Fruit fly (Drosophila melanogaster) whole organism, embryonic: ENCODE data around the gene Pgant8.
A peak's percentile ranks its signal among the peaks of the same experiment; 100 is the strongest.

Source experiments
- Blimp-1 ChIP-seq: fragments of 200-800 bp; sonication (Bioruptor generic); optimal IDR thresholded peaks from 3 replicates; lab custom pipeline; 2018; ENCODE audit warnings: missing biosample characterization, missing genetic modification characterization, mild to moderate bottlenecking, moderate library complexity, missing genetic modification reagents
- C15 ChIP-seq: fragments of 200-800 bp; sonication (Bioruptor generic); IDR thresholded peaks from 3 replicates; pipeline ENCODE4 v1.3.6; 2022; ENCODE audit warnings: missing biosample characterization, missing genetic modification characterization
- CG10274 ChIP-seq: fragments of 200-800 bp; sonication (Bioruptor generic); optimal IDR thresholded peaks from 3 replicates; lab custom pipeline; 2017; ENCODE audit warnings: missing biosample characterization, mild to moderate bottlenecking, missing genetic modification characterization
- CG10565 ChIP-seq: fragments of 200-800 bp; sonication (Bioruptor generic); optimal IDR thresholded peaks from 3 replicates; lab custom pipeline; 2016; ENCODE audit warnings: missing biosample characterization, mild to moderate bottlenecking, missing genetic modification characterization
- CG11504 ChIP-seq: fragments of 200-800 bp; sonication (Bioruptor generic); optimal IDR thresholded peaks from 3 replicates; lab custom pipeline; 2019; ENCODE audit warnings: missing biosample characterization, mild to moderate bottlenecking, missing genetic modification characterization, moderate library complexity
- CG12659 ChIP-seq: fragments of 200-800 bp; sonication (Bioruptor generic); optimal IDR thresholded peaks from 3 replicates; lab custom pipeline; 2017; ENCODE audit warnings: mild to moderate bottlenecking, missing biosample characterization, missing genetic modification reagents, missing genetic modification characterization
- CG13296 ChIP-seq: fragments of 200-800 bp; sonication (Bioruptor generic); optimal IDR thresholded peaks from 3 replicates; lab custom pipeline; 2018; ENCODE audit warnings: missing biosample characterization, mild to moderate bottlenecking, missing genetic modification characterization
- CG14441 ChIP-seq: fragments of 200-800 bp; sonication (Bioruptor generic); IDR thresholded peaks from 2 replicates; pipeline ENCODE4 v1.3.6; 2022; ENCODE audit warnings: missing biosample characterization, missing genetic modification characterization
- CG1647 ChIP-seq: fragments of 200-800 bp; sonication (Bioruptor generic); optimal IDR thresholded peaks from 3 replicates; lab custom pipeline; 2016; ENCODE audit warnings: missing biosample characterization, missing genetic modification characterization
- CG16863 ChIP-seq: fragments of 200-800 bp; sonication (Bioruptor generic); optimal IDR thresholded peaks from 3 replicates; lab custom pipeline; 2016; ENCODE audit warnings: missing biosample characterization, missing genetic modification characterization
- CG17385 ChIP-seq: fragments of 200-800 bp; sonication (Bioruptor generic); optimal IDR thresholded peaks from 3 replicates; lab custom pipeline; 2018; ENCODE audit warnings: missing biosample characterization, mild to moderate bottlenecking, missing genetic modification characterization
- CG2678 ChIP-seq: fragments of 200-800 bp; sonication (Bioruptor generic); optimal IDR thresholded peaks from 3 replicates; lab custom pipeline; 2019; ENCODE audit warnings: missing biosample characterization, mild to moderate bottlenecking, missing genetic modification characterization, moderate library complexity
- CG2712 ChIP-seq: fragments of 200-800 bp; optimal IDR thresholded peaks from 3 replicates; lab custom pipeline; 2019; ENCODE audit warnings: missing biosample characterization, mild to moderate bottlenecking, missing genetic modification characterization, moderate library complexity
- CG3407 ChIP-seq: fragments of 200-800 bp; sonication (Bioruptor generic); optimal IDR thresholded peaks from 2 replicates; lab custom pipeline; 2018; ENCODE audit warnings: missing biosample characterization, mild to moderate bottlenecking, missing genetic modification characterization
- CG3726 ChIP-seq: fragments of 200-800 bp; sonication (Bioruptor generic); IDR thresholded peaks from 3 replicates; pipeline ENCODE4, ENCODE4 v1.3.6; 2022; ENCODE audit warnings: missing biosample characterization, missing genetic modification characterization
- CG3838 ChIP-seq: fragments of 200-800 bp; sonication (Bioruptor generic); optimal IDR thresholded peaks from 3 replicates; lab custom pipeline; 2016; ENCODE audit warnings: missing biosample characterization, missing genetic modification characterization
- CG3847 ChIP-seq: fragments of 200-800 bp; sonication (Bioruptor generic); IDR thresholded peaks from 2 replicates; pipeline ENCODE4 v1.3.6; 2022; ENCODE audit warnings: missing biosample characterization, missing genetic modification characterization
- CG6272 ChIP-seq: fragments of 200-800 bp; sonication (Bioruptor generic); IDR thresholded peaks from 2 replicates; pipeline ENCODE4 v1.3.6; 2022; ENCODE audit warnings: missing biosample characterization, missing genetic modification characterization
- CG6683 ChIP-seq: fragments of 200-800 bp; sonication (Bioruptor generic); optimal IDR thresholded peaks from 2 replicates; lab custom pipeline; 2017; ENCODE audit warnings: missing biosample characterization, mild to moderate bottlenecking, missing genetic modification characterization, missing genetic modification reagents
- CG7556 ChIP-seq: fragments of 200-800 bp; sonication (Bioruptor generic); optimal IDR thresholded peaks from 2 replicates; lab custom pipeline; 2017; ENCODE audit warnings: missing biosample characterization, mild to moderate bottlenecking, missing genetic modification characterization
- CG8290 ChIP-seq, 3 experiments: fragments of 200-800 bp; sonication (Bioruptor generic); optimal IDR thresholded peaks; 2 replicates each; lab custom pipeline; 2016 to 2019; ENCODE audit warnings: missing biosample characterization in 3 of 3, missing genetic modification characterization in 3 of 3, mild to moderate bottlenecking in 2 of 3, moderate library complexity in 1 of 3
- CG9727 ChIP-seq: fragments of 200-800 bp; sonication (Bioruptor generic); optimal IDR thresholded peaks from 3 replicates; lab custom pipeline; 2017; ENCODE audit warnings: missing biosample characterization, mild to moderate bottlenecking, missing genetic modification characterization
- D19A ChIP-seq: fragments of 200-800 bp; optimal IDR thresholded peaks from 3 replicates; lab custom pipeline; 2019; ENCODE audit warnings: missing biosample characterization, mild to moderate bottlenecking, missing genetic modification characterization, moderate library complexity
- Dip3 ChIP-seq: fragments of 200-800 bp; sonication (Bioruptor generic); optimal IDR thresholded peaks from 3 replicates; lab custom pipeline; 2016; ENCODE audit warnings: missing biosample characterization, missing genetic modification characterization
- Doc3 ChIP-seq: fragments of 200-800 bp; sonication (Bioruptor generic); IDR thresholded peaks from 3 replicates; pipeline ENCODE4 v1.3.6; 2022; ENCODE audit warnings: missing biosample characterization, missing genetic modification characterization; ENCODE audit not compliant: partially characterized antibody
- H2.0 ChIP-seq: fragments of 200-800 bp; sonication (Bioruptor generic); IDR thresholded peaks from 2 replicates; pipeline ENCODE4 v1.3.6; 2022; ENCODE audit warnings: missing biosample characterization, missing genetic modification characterization
- HLHmδ ChIP-seq: fragments of 200-800 bp; sonication (Bioruptor generic); optimal IDR thresholded peaks from 2 replicates; lab custom pipeline; 2018; ENCODE audit warnings: missing biosample characterization, mild to moderate bottlenecking, missing genetic modification characterization, moderate library complexity
- HmgZ ChIP-seq: fragments of 200-800 bp; sonication (Bioruptor generic); optimal IDR thresholded peaks from 2 replicates; lab custom pipeline; 2018; ENCODE audit warnings: missing biosample characterization, mild to moderate bottlenecking, missing genetic modification characterization
- Hr78 ChIP-seq, 2 experiments: fragments of 200-800 bp in 1 of 2; fragments of >200 bp in 1 of 2; sonication (Bioruptor generic) in 1 of 2; optimal IDR thresholded peaks; 2 replicates each; lab custom pipeline; 2017 to 2019; ENCODE audit warnings: missing biosample characterization in 2 of 2, missing genetic modification characterization in 2 of 2, mild to moderate bottlenecking in 1 of 2, moderate library complexity in 1 of 2
- Neu2 ChIP-seq: fragments of 200-800 bp; sonication (Bioruptor generic); optimal IDR thresholded peaks from 3 replicates; lab custom pipeline; 2016; ENCODE audit warnings: missing biosample characterization, missing genetic modification characterization, borderline replicate concordance
- Usf ChIP-seq: fragments of 200-800 bp; sonication (Bioruptor generic); optimal IDR thresholded peaks from 2 replicates; lab custom pipeline; 2017; ENCODE audit warnings: missing genotype, missing biosample characterization, missing genetic modification characterization
- ac ChIP-seq: fragments of 200-800 bp; sonication (Bioruptor generic); optimal IDR thresholded peaks from 3 replicates; lab custom pipeline; 2017; ENCODE audit warnings: missing biosample characterization, mild to moderate bottlenecking, missing genetic modification characterization
- ato ChIP-seq: fragments of 200-800 bp; sonication (Bioruptor generic); IDR thresholded peaks from 2 replicates; pipeline ENCODE4 v1.3.6; 2022; ENCODE audit warnings: missing biosample characterization, missing genetic modification characterization; ENCODE audit not compliant: partially characterized antibody
- dm ChIP-seq: fragments of 200-800 bp; sonication (Bioruptor generic); optimal IDR thresholded peaks from 3 replicates; lab custom pipeline; 2016; ENCODE audit warnings: missing biosample characterization, missing genetic modification characterization
- en ChIP-seq: fragments of 200-800 bp; sonication (Bioruptor generic); optimal IDR thresholded peaks from 2 replicates; lab custom pipeline; 2016; ENCODE audit warnings: missing biosample characterization, missing genetic modification characterization
- exex ChIP-seq: fragments of 200-800 bp; sonication (Bioruptor generic); optimal IDR thresholded peaks from 4 replicates; lab custom pipeline; 2018; ENCODE audit warnings: missing biosample characterization, mild to moderate bottlenecking, missing genetic modification characterization, moderate library complexity
- fd64A ChIP-seq: fragments of 200-800 bp; sonication (Bioruptor generic); optimal IDR thresholded peaks from 3 replicates; lab custom pipeline; 2018; ENCODE audit warnings: missing biosample characterization, mild to moderate bottlenecking, missing genetic modification characterization
- gem ChIP-seq: fragments of 200-800 bp; sonication (Bioruptor generic); optimal IDR thresholded peaks from 2 replicates; lab custom pipeline; 2019; ENCODE audit warnings: missing biosample characterization, mild to moderate bottlenecking, missing genetic modification characterization, moderate library complexity
- h ChIP-seq: fragments of >200 bp; optimal IDR thresholded peaks from 2 replicates; lab custom pipeline; 2017
- hth ChIP-seq: fragments of >200 bp; optimal IDR thresholded peaks from 2 replicates; lab custom pipeline; 2017; ENCODE audit warnings: inconsistent platforms
- ind ChIP-seq: fragments of 200-800 bp; sonication (Bioruptor generic); optimal IDR thresholded peaks from 3 replicates; lab custom pipeline; 2016; ENCODE audit warnings: missing biosample characterization, missing genetic modification characterization
- kay ChIP-seq: fragments of 200-800 bp; sonication (Bioruptor generic); optimal IDR thresholded peaks from 2 replicates; lab custom pipeline; 2016; ENCODE audit warnings: missing biosample characterization, missing genetic modification characterization
- oc ChIP-seq: fragments of 200-800 bp; sonication (Bioruptor generic); optimal IDR thresholded peaks from 2 replicates; lab custom pipeline; 2018; ENCODE audit warnings: missing biosample characterization, mild to moderate bottlenecking, missing genetic modification characterization, moderate library complexity
- otp ChIP-seq: fragments of 200-800 bp; sonication (Bioruptor generic); IDR thresholded peaks from 3 replicates; pipeline ENCODE4, ENCODE4 v1.3.6; 2022; ENCODE audit warnings: missing biosample characterization, missing genetic modification characterization
- phol ChIP-seq: fragments of 200-800 bp; sonication (Bioruptor generic); optimal IDR thresholded peaks from 3 replicates; lab custom pipeline; 2018; ENCODE audit warnings: missing biosample characterization, mild to moderate bottlenecking, missing genetic modification characterization, moderate library complexity
- scrt ChIP-seq: fragments of 200-800 bp; sonication (Bioruptor generic); optimal IDR thresholded peaks from 2 replicates; lab custom pipeline; 2018; ENCODE audit warnings: missing biosample characterization, mild to moderate bottlenecking, missing genetic modification characterization, moderate library complexity
- stc ChIP-seq: fragments of 200-800 bp; sonication (Bioruptor generic); IDR thresholded peaks from 2 replicates; pipeline ENCODE4 v1.3.6; 2022; ENCODE audit warnings: missing biosample characterization, missing genetic modification characterization
- tup ChIP-seq: fragments of 200-800 bp; sonication (Bioruptor generic); optimal IDR thresholded peaks from 2 replicates; lab custom pipeline; 2016; ENCODE audit warnings: missing biosample characterization, mild to moderate bottlenecking, missing genetic modification characterization, moderate library complexity
- vfl ChIP-seq: fragments of 200-800 bp; sonication (Bioruptor generic); optimal IDR thresholded peaks from 2 replicates; lab custom pipeline; 2016; ENCODE audit warnings: missing biosample characterization, missing genetic modification characterization
- zen ChIP-seq: fragments of 200-800 bp; sonication (Bioruptor generic); optimal IDR thresholded peaks from 3 replicates; lab custom pipeline; 2018; ENCODE audit warnings: missing biosample characterization, mild to moderate bottlenecking, missing genetic modification characterization, moderate library complexity
- zfh2 ChIP-seq: fragments of 200-800 bp; sonication (Bioruptor generic); optimal IDR thresholded peaks from 2 replicates; lab custom pipeline; 2016; ENCODE audit warnings: missing biosample characterization, missing genetic modification characterization

Pgant8 gene

dm6 chr3L:15708579-15708978 lies 24.9 kb downstream of the Pgant8 start:
- TF ChIP-seq CG12659 (no peak), Usf (GFP tag; lab: Kevin White, UChicago) (no peak), Dip3 (GFP tag; lab: Kevin White, UChicago) (no peak), HLHmδ (GFP tag; lab: Kevin White, UChicago) (no peak), ac (GFP tag; lab: Kevin White, UChicago) (no peak), CG14441 (GFP tag; lab: Robert Waterston, UW) (no peak), CG3847 (GFP tag; lab: Robert Waterston, UW) (no peak), stc (no peak), CG1647 (GFP tag; lab: Kevin White, UChicago) (no peak), CG9727 (GFP tag; lab: Kevin White, UChicago) (no peak), CG6683 (GFP tag; lab: Kevin White, UChicago) (no peak), exex (tag; lab: Kevin White, UChicago) (no peak), CG2678 (tag; lab: Kevin White, UChicago) (peak; percentile 35), C15 (GFP tag; lab: Robert Waterston, UW) (no peak), Neu2 (no peak), CG10565 (no peak), otp (GFP tag; lab: Robert Waterston, UW) (no peak), D19A (tag; lab: Kevin White, UChicago) (peak; percentile 10), h (lab: Kevin White, UChicago) (no peak), CG3726 (GFP tag; lab: Robert Waterston, UW) (no peak), HmgZ (no peak), CG10274 (GFP tag; lab: Kevin White, UChicago) (no peak), ato (GFP tag; lab: Robert Waterston, UW) (no peak), H2.0 (GFP tag; lab: Robert Waterston, UW) (no peak), CG6272 (GFP tag; lab: Robert Waterston, UW) (no peak), Blimp-1 (GFP tag; lab: Kevin White, UChicago) (peak; percentile 4), zfh2 (GFP tag; lab: Kevin White, UChicago) (no peak), Hr78 (GFP tag; optimal IDR thresholded peaks at IDR 0.05; lab: Kevin White, UChicago) (no peak), vfl (no peak), Doc3 (GFP tag; lab: Robert Waterston, UW) (no peak), CG17385 (GFP tag; lab: Kevin White, UChicago) (no peak), zen (tag; lab: Kevin White, UChicago) (no peak), CG2712 (tag; lab: Kevin White, UChicago) (peak; percentile 3), en (GFP tag; lab: Kevin White, UChicago) (no peak), CG16863 (GFP tag; lab: Kevin White, UChicago) (no peak), oc (tag; lab: Kevin White, UChicago) (no peak), dm (GFP tag; lab: Kevin White, UChicago) (no peak), CG7556 (GFP tag; lab: Kevin White, UChicago) (peak; percentile 2), CG13296 (GFP tag; lab: Kevin White, UChicago) (no peak), hth (lab: Kevin White, UChicago) (no peak), tup (GFP tag; lab: Kevin White, UChicago) (no peak), fd64A (GFP tag; lab: Kevin White, UChicago) (no peak), CG3407 (no peak), CG3838 (GFP tag; lab: Kevin White, UChicago) (no peak), gem (tag; lab: Kevin White, UChicago) (peak; percentile 25), CG8290 (GFP tag; optimal IDR thresholded peaks at IDR 0.05; lab: Kevin White, UChicago) (no peak), CG8290 (tag; optimal IDR thresholded peaks at IDR 0.05; lab: Kevin White, UChicago) (no peak), scrt (no peak), phol (tag; lab: Kevin White, UChicago) (peak; percentile 14), CG11504 (tag; lab: Kevin White, UChicago) (peak; percentile 42), ind (GFP tag; lab: Kevin White, UChicago) (no peak), kay (no peak)
